Fruit fly (Drosophila melanogaster): ENCODE data around the gene Nlg1.

The Nlg1 gene

dm6 chr3R:7686844-7687243 is 28.8 kb downstream of the Nlg1 start (continued):
- TF ChIP-seq CG31441 (GFP tag; IDR thresholded peaks at IDR 0.05) (no peak), CG3281 (GFP tag; optimal IDR thresholded peaks at IDR 0.05) (peak; percentile 6), cwo (GFP tag; optimal IDR thresholded peaks at IDR 0.05) (peak; percentile 4), Hr39 (optimal IDR thresholded peaks at IDR 0.05) (no peak), CG2120 (GFP tag; optimal IDR thresholded peaks at IDR 0.05) (peak; percentile 64), Hr78 (GFP tag; optimal IDR thresholded peaks at IDR 0.05) (no peak), fd64A (GFP tag; optimal IDR thresholded peaks at IDR 0.05) (no peak), sens (GFP tag) (peak; percentile 58), CG7357 (GFP tag; IDR thresholded peaks at IDR 0.05) (0 out of 3 replicates have a peak, but pooled peaks have one; percentile 5), D19A (tag; optimal IDR thresholded peaks at IDR 0.05) (no peak), slbo (GFP tag; IDR thresholded peaks at IDR 0.05) (0 out of 2 replicates have a peak, but pooled peaks have one; percentile 23), Mrtf (GFP tag; IDR thresholded peaks at IDR 0.05) (0 out of 3 replicates have a peak, but pooled peaks have one; percentile 42), btn (GFP tag; optimal IDR thresholded peaks at IDR 0.05) (no peak), lab (GFP tag; optimal IDR thresholded peaks at IDR 0.05) (peak; percentile 56), insv (GFP tag; optimal IDR thresholded peaks at IDR 0.05) (no peak), Usf (GFP tag; optimal IDR thresholded peaks at IDR 0.05) (no peak), CG18599 (GFP tag; optimal IDR thresholded peaks at IDR 0.05) (peak; percentile 72), gem (tag; optimal IDR thresholded peaks at IDR 0.05) (peak; percentile 22), Kr (GFP tag; optimal IDR thresholded peaks at IDR 0.05) (no peak), da (GFP tag; optimal IDR thresholded peaks at IDR 0.05) (no peak), CG7745 (tag; optimal IDR thresholded peaks at IDR 0.05) (no peak), Hmr (GFP tag; optimal IDR thresholded peaks at IDR 0.05) (peak; percentile 45), CG15269 (tag; optimal IDR thresholded peaks at IDR 0.05) (peak; percentile 3), grau (tag; optimal IDR thresholded peaks at IDR 0.05) (peak; percentile 24), lola (GFP tag; optimal IDR thresholded peaks at IDR 0.05) (no peak), dan (GFP tag; IDR thresholded peaks at IDR 0.05) (no peak), Elba2 (GFP tag; optimal IDR thresholded peaks at IDR 0.05) (no peak), CG5245 (GFP tag; optimal IDR thresholded peaks at IDR 0.05) (no peak), Med (GFP tag) (peak; percentile 63), CG2678 (tag; optimal IDR thresholded peaks at IDR 0.05) (peak; percentile 28)

dm6 chr3R:7719990-7720389 is 61.9 kb downstream of the Nlg1 start:
- peak; percentile 53 for TF ChIP-seq nerfin-1 (tag; optimal IDR thresholded peaks at IDR 0.05)
- TF ChIP-seq vvl (GFP tag; IDR thresholded peaks at IDR 0.05), result no peak
- no peak for TF ChIP-seq CG15269 (tag; optimal IDR thresholded peaks at IDR 0.05)
- peak; percentile 59; the same call in 2 of the 3 replicates for TF ChIP-seq CG11695 (GFP tag; IDR thresholded peaks at IDR 0.05)
- TF ChIP-seq zf30C (GFP tag; optimal IDR thresholded peaks at IDR 0.05), result no peak

- TF ChIP-seq CG1024 (GFP tag; IDR thresholded peaks at IDR 0.05) (no peak), CG9817 (tag; optimal IDR thresholded peaks at IDR 0.05) (no peak), fd102C (GFP tag; optimal IDR thresholded peaks at IDR 0.05) (no peak), otp (GFP tag; IDR thresholded peaks at IDR 0.05) (no peak), scrt (GFP tag; optimal IDR thresholded peaks at IDR 0.05) (no peak), Lim3 (GFP tag; IDR thresholded peaks at IDR 0.05) (no peak), hth (optimal IDR thresholded peaks at IDR 0.05) (no peak), CG12299 (tag; optimal IDR thresholded peaks at IDR 0.05) (no peak), CG15011 (GFP tag; optimal IDR thresholded peaks at IDR 0.05) (no peak)
Observed at dm6 chr3R:7722117-7722516, 64.1 kb downstream of the Nlg1 start, which contains the start of gene CG2616. TSS of gene CG2616 (plus strand) at chr3R:7722417.

Measured in whole organism, embryonic.